Fruit fly (Drosophila melanogaster) whole organism, wandering third instar larva: ENCODE results near the gene sac.

ENCODE experiments used
- Abd-B ChIP-seq: fragments of >200 bp; optimal IDR thresholded peaks from 2 replicates; lab custom pipeline; 2017; ENCODE audit warnings: missing biosample characterization, missing genetic modification characterization
- CG32264 ChIP-seq: fragments of 200-800 bp; sonication (Bioruptor generic); optimal IDR thresholded peaks from 2 replicates; lab custom pipeline; 2016; ENCODE audit warnings: missing biosample characterization, missing genetic modification characterization
- CG9705 ChIP-seq: fragments of 200-800 bp; sonication (Bioruptor generic); optimal IDR thresholded peaks from 2 replicates; lab custom pipeline; 2018; ENCODE audit warnings: missing biosample characterization, mild to moderate bottlenecking, missing genetic modification characterization
- CrebA ChIP-seq: fragments of 200-800 bp; sonication (Bioruptor generic); optimal IDR thresholded peaks from 2 replicates; lab custom pipeline; 2016; ENCODE audit warnings: missing biosample characterization, mild to moderate bottlenecking, missing genetic modification characterization, borderline replicate concordance
- Dfd ChIP-seq: fragments of >200 bp; optimal IDR thresholded peaks from 2 replicates; lab custom pipeline; 2017; ENCODE audit warnings: missing biosample characterization, missing genetic modification characterization
- Dif ChIP-seq: fragments of 200-275, 200-300 bp; sonication (Bioruptor generic); optimal IDR thresholded peaks from 2 replicates; lab custom pipeline; 2018; ENCODE audit warnings: missing biosample characterization, missing genetic modification characterization; ENCODE audit not compliant: partially characterized antibody
- GATAd ChIP-seq: sonication (Bioruptor generic); optimal IDR thresholded peaks from 2 replicates; lab custom pipeline; 2016; ENCODE audit warnings: missing biosample characterization, missing genetic modification characterization
- HLH106 ChIP-seq: fragments of 200-800 bp; optimal IDR thresholded peaks from 3 replicates; lab custom pipeline; 2019; ENCODE audit warnings: missing biosample characterization, mild to moderate bottlenecking, missing genetic modification characterization, moderate library complexity
- Hnf4 ChIP-seq: fragments of 200-800 bp; sonication (Bioruptor generic); optimal IDR thresholded peaks from 2 replicates; lab custom pipeline; 2016; ENCODE audit warnings: missing biosample characterization, mild to moderate bottlenecking, missing genetic modification characterization
- Hr78 ChIP-seq: fragments of >200 bp; optimal IDR thresholded peaks from 2 replicates; lab custom pipeline; 2017; ENCODE audit warnings: missing biosample characterization, missing genetic modification characterization
- Hr83 ChIP-seq: fragments of 200-300 bp; sonication (Bioruptor generic); optimal IDR thresholded peaks from 2 replicates; lab custom pipeline; 2016; ENCODE audit warnings: missing biosample characterization, mild to moderate bottlenecking, missing genetic modification characterization, moderate library complexity; ENCODE audit not compliant: poor library complexity, severe bottlenecking
- Jra ChIP-seq: sonication (Bioruptor generic); optimal IDR thresholded peaks from 2 replicates; lab custom pipeline; 2016; ENCODE audit warnings: missing biosample characterization, missing genetic modification characterization
- Mio ChIP-seq: sonication (Bioruptor generic); optimal IDR thresholded peaks from 2 replicates; lab custom pipeline; 2016; ENCODE audit warnings: missing biosample characterization, missing genetic modification characterization
- Myc ChIP-seq: fragments of >200 bp; optimal IDR thresholded peaks from 2 replicates; lab custom pipeline; 2017
- N ChIP-seq: fragments of >200 bp; optimal IDR thresholded peaks from 2 replicates; lab custom pipeline; 2018; ENCODE audit warnings: missing biosample characterization, missing external identifiers, missing genetic modification characterization
- OdsH ChIP-seq: fragments of 200-800 bp; sonication (Bioruptor generic); optimal IDR thresholded peaks from 2 replicates; lab custom pipeline; 2016; ENCODE audit warnings: missing biosample characterization, mild to moderate bottlenecking, missing genetic modification characterization
- Rel ChIP-seq, 2 experiments: fragments of 200-800 bp; sonication (Bioruptor generic) in 1 of 2; optimal IDR thresholded peaks; 2 replicates in 1 of 2; 3 replicates in 1 of 2; lab custom pipeline; 2016 to 2019; ENCODE audit warnings: mild to moderate bottlenecking in 2 of 2, missing biosample characterization in 2 of 2, missing genetic modification characterization in 2 of 2, moderate library complexity in 1 of 2
- Sp1 ChIP-seq: fragments of 200-800 bp; sonication (Bioruptor generic); optimal IDR thresholded peaks from 3 replicates; lab custom pipeline; 2019; ENCODE audit warnings: missing biosample characterization, mild to moderate bottlenecking, missing genetic modification characterization, moderate library complexity
- Vsx2 ChIP-seq: fragments of 200-300, 225-300 bp; sonication (Bioruptor generic); optimal IDR thresholded peaks from 2 replicates; lab custom pipeline; 2018; ENCODE audit warnings: missing biosample characterization, missing genetic modification characterization; ENCODE audit not compliant: partially characterized antibody
- br ChIP-seq: fragments of 200-800 bp; sonication (Bioruptor generic); optimal IDR thresholded peaks from 2 replicates; lab custom pipeline; 2016; ENCODE audit warnings: missing biosample characterization, missing genetic modification characterization
- brk ChIP-seq: fragments of 200-800 bp; sonication (Bioruptor generic); optimal IDR thresholded peaks from 2 replicates; lab custom pipeline; 2016; ENCODE audit warnings: missing biosample characterization, mild to moderate bottlenecking, missing genetic modification characterization
- dl ChIP-seq, 2 experiments: fragments of 175-275, 200-275 bp in 1 of 2; fragments of 200-275 bp in 1 of 2; sonication (Bioruptor generic); optimal IDR thresholded peaks; lab custom pipeline; 2018; ENCODE audit warnings: mild to moderate bottlenecking in 2 of 2, missing biosample characterization in 2 of 2, missing genetic modification characterization in 2 of 2, moderate library complexity in 2 of 2; ENCODE audit not compliant: partially characterized antibody in 2 of 2, insufficient read depth in 1 of 2
- dmrt93B ChIP-seq: fragments of 200-800 bp; sonication (Bioruptor generic); optimal IDR thresholded peaks from 2 replicates; lab custom pipeline; 2018; ENCODE audit warnings: missing biosample characterization, mild to moderate bottlenecking, missing genetic modification characterization
- dsf ChIP-seq: sonication (Bioruptor generic); optimal IDR thresholded peaks from 2 replicates; lab custom pipeline; 2016; ENCODE audit warnings: missing biosample characterization, missing genetic modification characterization, borderline replicate concordance
- ey ChIP-seq: fragments of 200-800 bp; sonication (Bioruptor generic); optimal IDR thresholded peaks from 2 replicates; lab custom pipeline; 2016; ENCODE audit warnings: missing biosample characterization, missing genetic modification characterization
- foxo ChIP-seq, 2 experiments: fragments of 200-800 bp; sonication (Bioruptor generic); optimal IDR thresholded peaks; 2 replicates in 1 of 2; 3 replicates in 1 of 2; lab custom pipeline; 2016 to 2017; ENCODE audit warnings: missing biosample characterization in 2 of 2, missing genetic modification characterization in 2 of 2
- fru ChIP-seq: fragments of 200-800 bp; sonication (Bioruptor generic); optimal IDR thresholded peaks from 3 replicates; lab custom pipeline; 2016; ENCODE audit warnings: missing biosample characterization, mild to moderate bottlenecking, missing genetic modification characterization
- h ChIP-seq: fragments of 200-800 bp; sonication (Bioruptor generic); optimal IDR thresholded peaks from 3 replicates; lab custom pipeline; 2016; ENCODE audit warnings: missing biosample characterization, mild to moderate bottlenecking, missing genetic modification characterization
- jim ChIP-seq: fragments of 175-275, 200-325 bp; sonication (Bioruptor generic); optimal IDR thresholded peaks from 2 replicates; lab custom pipeline; 2016; ENCODE audit warnings: missing biosample characterization, mild to moderate bottlenecking, missing genetic modification characterization
- lola ChIP-seq: fragments of >200 bp; optimal IDR thresholded peaks from 2 replicates; lab custom pipeline; 2017; ENCODE audit warnings: missing biosample characterization, missing genetic modification characterization
- pan ChIP-seq: fragments of >200 bp; optimal IDR thresholded peaks from 2 replicates; lab custom pipeline; 2017
- psq ChIP-seq: fragments of 200-800 bp; sonication (Bioruptor generic); optimal IDR thresholded peaks from 3 replicates; lab custom pipeline; 2017; ENCODE audit warnings: missing biosample characterization, mild to moderate bottlenecking, missing genetic modification characterization, moderate library complexity
- rgr ChIP-seq: fragments of 200-800 bp; sonication (Bioruptor generic); optimal IDR thresholded peaks from 3 replicates; lab custom pipeline; 2016; ENCODE audit warnings: missing biosample characterization, mild to moderate bottlenecking, missing genetic modification characterization
- sage ChIP-seq: fragments of 200-800 bp; sonication (Bioruptor generic); optimal IDR thresholded peaks from 2 replicates; lab custom pipeline; 2016; ENCODE audit warnings: missing biosample characterization, mild to moderate bottlenecking, missing genetic modification characterization
- sv ChIP-seq: fragments of 200-800 bp; sonication (Bioruptor generic); optimal IDR thresholded peaks from 3 replicates; lab custom pipeline; 2016; ENCODE audit warnings: missing biosample characterization, missing genetic modification characterization
- tai ChIP-seq: sonication (Bioruptor generic); optimal IDR thresholded peaks from 2 replicates; lab custom pipeline; 2016; ENCODE audit warnings: missing biosample characterization, missing genetic modification characterization
- usp ChIP-seq: fragments of >200 bp; optimal IDR thresholded peaks from 2 replicates; lab custom pipeline; 2017; ENCODE audit warnings: missing biosample characterization, missing genetic modification characterization
- woc ChIP-seq: sonication (Bioruptor generic); optimal IDR thresholded peaks from 2 replicates; lab custom pipeline; 2016; ENCODE audit warnings: missing biosample characterization, mild to moderate bottlenecking, missing genetic modification characterization

sac gene

dm6 chr3R:4472694-4472975, 8.0 kb upstream of the sac start:
- TF ChIP-seq N (no peak), Rel (GFP tag; optimal IDR thresholded peaks at IDR 0.05; lab: Kevin White, UChicago) (no peak), Rel (tag; optimal IDR thresholded peaks at IDR 0.05; lab: Kevin White, UChicago) (peak; percentile 73)
- TF ChIP-seq, all 38 proteins: peak for 1

- no peak for TF ChIP-seq CrebA (GFP tag; lab: Kevin White, UChicago)
- TF ChIP-seq br, result no peak
- no peak for TF ChIP-seq usp
- TF ChIP-seq lola (GFP tag; lab: Kevin White, UChicago), result no peak
- TF ChIP-seq CG9705 (GFP tag; lab: Kevin White, UChicago), result no peak
- TF ChIP-seq N, result no peak
- no peak for TF ChIP-seq tai (GFP tag; lab: Kevin White, UChicago)
- TF ChIP-seq, all 38 proteins: peak for 0
These were observed 5.2 kb upstream of the sac start for dm6 chr3R:4475378-4475777.

dm6 chr3R:4476004-4476403, 4.6 kb upstream of the sac start:
- TF ChIP-seq sv (GFP tag; lab: Kevin White, UChicago) (no peak), Dfd (GFP tag; lab: Kevin White, UChicago) (no peak), Mio (no peak), Hr78 (GFP tag; lab: Kevin White, UChicago) (no peak), lola (GFP tag; lab: Kevin White, UChicago) (no peak), psq (GFP tag; lab: Kevin White, UChicago) (no peak), pan (no peak), sage (GFP tag; lab: Kevin White, UChicago) (no peak), Rel (GFP tag; optimal IDR thresholded peaks at IDR 0.05; lab: Kevin White, UChicago) (no peak), Rel (tag; optimal IDR thresholded peaks at IDR 0.05; lab: Kevin White, UChicago) (no peak), dsf (GFP tag; lab: Kevin White, UChicago) (no peak), rgr (no peak), Abd-B (GFP tag; lab: Kevin White, UChicago) (no peak), fru (GFP tag; lab: Kevin White, UChicago) (no peak), Myc (no peak), CG32264 (no peak), N (no peak), OdsH (GFP tag; lab: Kevin White, UChicago) (no peak), Jra (GFP tag; lab: Kevin White, UChicago) (no peak), usp (no peak)

dm6 chr3R:4478220-4479037, 2.2 kb upstream of the sac start:
- TF ChIP-seq Hr78 (GFP tag; lab: Kevin White, UChicago) (no peak), jim (GFP tag; lab: Kevin White, UChicago) (no peak), Dfd (GFP tag; lab: Kevin White, UChicago) (no peak), dl (GFP tag; optimal IDR thresholded peaks at IDR 0.05; lab: Kevin White, UChicago; ENCODE audit: insufficient read depth in 1 of 2, partially characterized antibody in 2 of 2) (peak; percentile 61 to 63), HLH106 (peak; percentile 64), GATAd (GFP tag; lab: Kevin White, UChicago) (no peak), Abd-B (GFP tag; lab: Kevin White, UChicago) (no peak), Myc (no peak), usp (no peak), Hr83 (GFP tag; lab: Kevin White, UChicago) (peak; percentile 85), pan (no peak), tai (GFP tag; lab: Kevin White, UChicago) (no peak), Jra (GFP tag; lab: Kevin White, UChicago) (peak; percentile 79), Hnf4 (GFP tag; lab: Kevin White, UChicago) (peak; percentile 77), h (peak; percentile 91), br (peak; percentile 90), dsf (GFP tag; lab: Kevin White, UChicago) (peak; percentile 66), Mio (peak; percentile 55), sv (GFP tag; lab: Kevin White, UChicago) (peak; percentile 91), fru (GFP tag; lab: Kevin White, UChicago) (peak; percentile 88), ey (GFP tag; lab: Kevin White, UChicago) (peak; percentile 79), Vsx2 (GFP tag; lab: Kevin White, UChicago) (peak; percentile 79), dmrt93B (GFP tag; lab: Kevin White, UChicago) (peak; percentile 45), CrebA (GFP tag; lab: Kevin White, UChicago) (peak; percentile 69), CG32264 (peak; percentile 77), Rel (GFP tag; optimal IDR thresholded peaks at IDR 0.05; lab: Kevin White, UChicago) (no peak), Rel (tag; optimal IDR thresholded peaks at IDR 0.05; lab: Kevin White, UChicago) (peak; percentile 62), rgr (peak; percentile 90), psq (GFP tag; lab: Kevin White, UChicago) (peak; percentile 68), Dif (peak; percentile 86), OdsH (GFP tag; lab: Kevin White, UChicago) (peak; percentile 85), Sp1 (GFP tag; lab: Kevin White, UChicago) (peak; percentile 71), brk (GFP tag; lab: Kevin White, UChicago) (peak; percentile 78), woc (peak; percentile 60), N (peak; percentile 36), CG9705 (GFP tag; lab: Kevin White, UChicago) (no peak), lola (GFP tag; lab: Kevin White, UChicago) (no peak), sage (GFP tag; lab: Kevin White, UChicago) (peak; percentile 78), foxo (GFP tag; optimal IDR thresholded peaks at IDR 0.05; lab: Kevin White, UChicago) (peak in 1 of 2 experiments; percentile 91)
- TF ChIP-seq, all 38 proteins: peak for 27
